Worm (Caenorhabditis elegans): ENCODE data around the gene gtf-2H1.
A peak's percentile ranks its signal among the peaks of the same experiment; 100 is the strongest.

Gene gtf-2H1

DNA sequence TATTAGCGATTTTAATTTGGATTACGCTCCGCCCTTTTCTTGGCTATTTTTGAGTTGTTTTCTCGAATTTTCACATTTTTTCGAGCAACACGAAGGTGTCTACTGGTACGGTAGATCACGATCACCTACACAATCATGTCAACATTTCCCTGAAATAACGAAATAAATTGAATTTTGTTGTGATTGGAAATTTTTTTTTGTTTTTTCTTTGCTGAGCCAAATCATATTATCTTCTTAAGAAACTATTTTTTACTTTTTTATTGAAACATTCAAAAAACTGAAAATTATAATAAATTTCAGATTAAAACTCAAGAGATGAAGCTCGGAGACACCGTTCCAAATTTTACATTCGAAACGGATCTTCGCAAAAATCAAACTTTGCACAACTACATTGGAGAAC, 13.3 kb downstream of the gtf-2H1 start, which contains the start of gene prdx-6:
Gene prdx-6, plus strand, starts transcription at position 301 of the 400 bp plus-strand sequence.
- TF ChIP-seq ets-4 (tag; optimal IDR thresholded peaks at IDR 0.05) (no peak), T23F11.4 (GFP tag; optimal IDR thresholded peaks at IDR 0.05) (no peak), ama-1 (optimal IDR thresholded peaks at IDR 0.05) (no peak), ceh-14 (tag; optimal IDR thresholded peaks at IDR 0.05) (no peak), syd-9 (tag; optimal IDR thresholded peaks at IDR 0.05) (no peak), sox-4 (tag; optimal IDR thresholded peaks at IDR 0.05) (no peak), unc-55 (GFP tag; optimal IDR thresholded peaks at IDR 0.05) (no peak), ceh-45 (GFP tag; IDR thresholded peaks at IDR 0.05) (no peak), K09A11.1 (tag; optimal IDR thresholded peaks at IDR 0.05; ENCODE audit: insufficient read depth) (no peak), ceh-6 (GFP tag; optimal IDR thresholded peaks at IDR 0.05) (no peak), F13H6.1 (tag; optimal IDR thresholded peaks at IDR 0.05) (no peak)

DNA sequence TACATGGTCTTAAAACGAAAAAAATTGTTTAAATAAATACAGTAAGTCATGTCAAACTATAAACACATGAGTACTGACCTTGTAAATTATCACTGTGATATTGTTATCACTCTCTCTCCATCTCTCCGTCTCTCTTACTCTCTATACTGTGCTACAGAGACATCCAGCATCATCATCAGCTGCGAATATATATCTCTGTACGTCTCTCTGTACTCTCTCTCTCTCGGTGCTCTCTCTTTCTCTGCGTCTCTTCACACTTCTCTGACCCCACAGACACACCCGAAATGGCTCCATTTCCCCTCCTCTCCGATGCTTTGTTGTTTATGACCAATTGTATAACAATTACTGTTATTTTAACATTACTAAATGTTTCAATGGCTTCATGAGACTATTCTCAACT, 21.0 kb downstream of the gtf-2H1 start:
- TF ChIP-seq K02D7.2 (tag; optimal IDR thresholded peaks at IDR 0.05) (no peak), T23F11.4 (GFP tag; optimal IDR thresholded peaks at IDR 0.05) (no peak), fax-1 (tag; optimal IDR thresholded peaks at IDR 0.05) (no peak), tbx-2 (tag; optimal IDR thresholded peaks at IDR 0.05) (peak; percentile 62), C08G9.2 (tag; optimal IDR thresholded peaks at IDR 0.05) (no peak), odd-2 (tag; optimal IDR thresholded peaks at IDR 0.05) (no peak), fkh-6 (tag; optimal IDR thresholded peaks at IDR 0.05) (no peak), Y22D7AL.16 (tag; optimal IDR thresholded peaks at IDR 0.05) (no peak), lim-6 (tag; optimal IDR thresholded peaks at IDR 0.05) (no peak), ceh-22 (tag; optimal IDR thresholded peaks at IDR 0.05) (no peak), ceh-2 (tag; optimal IDR thresholded peaks at IDR 0.05) (no peak), ceh-9 (tag; optimal IDR thresholded peaks at IDR 0.05) (no peak), madf-2 (tag; optimal IDR thresholded peaks at IDR 0.05) (no peak), pqm-1 (tag; optimal IDR thresholded peaks at IDR 0.05) (no peak), rnt-1 (tag; optimal IDR thresholded peaks at IDR 0.05) (no peak), npax-4 (tag; optimal IDR thresholded peaks at IDR 0.05) (no peak), elt-4 (tag; optimal IDR thresholded peaks at IDR 0.05) (no peak), elt-2 (tag; optimal IDR thresholded peaks at IDR 0.05) (peak; percentile 67), ceh-31 (tag; optimal IDR thresholded peaks at IDR 0.05) (peak; percentile 33), hlh-13 (GFP tag; optimal IDR thresholded peaks at IDR 0.05) (no peak), ztf-16 (tag; optimal IDR thresholded peaks at IDR 0.05) (no peak), unc-55 (GFP tag; optimal IDR thresholded peaks at IDR 0.05) (peak; percentile 66), hlh-15 (tag; optimal IDR thresholded peaks at IDR 0.05) (no peak), ceh-18 (tag; optimal IDR thresholded peaks at IDR 0.05) (no peak), K09A11.1 (tag; optimal IDR thresholded peaks at IDR 0.05; ENCODE audit: insufficient read depth) (no peak), unc-42 (tag; optimal IDR thresholded peaks at IDR 0.05) (peak; percentile 44), pha-4 (tag; optimal IDR thresholded peaks at IDR 0.05) (no peak), ceh-45 (GFP tag; IDR thresholded peaks at IDR 0.05) (no peak), hlh-8 (tag; optimal IDR thresholded peaks at IDR 0.05) (no peak), dve-1 (tag; optimal IDR thresholded peaks at IDR 0.05) (no peak), syd-9 (tag; optimal IDR thresholded peaks at IDR 0.05) (peak; percentile 3), ttx-3 (tag; optimal IDR thresholded peaks at IDR 0.05) (no peak), unc-3 (GFP tag; conservative IDR thresholded peaks at IDR 0.05) (no peak), unc-3 (tag; optimal IDR thresholded peaks at IDR 0.05) (no peak), ahr-1 (tag; optimal IDR thresholded peaks at IDR 0.05) (no peak), eyg-1 (tag; optimal IDR thresholded peaks at IDR 0.05) (no peak), ceh-6 (GFP tag; optimal IDR thresholded peaks at IDR 0.05) (no peak), lin-11 (tag; optimal IDR thresholded peaks at IDR 0.05) (no peak), nfya-1 (tag; optimal IDR thresholded peaks at IDR 0.05) (peak; percentile 46), dmd-4 (tag; optimal IDR thresholded peaks at IDR 0.05; ENCODE audit: borderline replicate concordance) (no peak), pat-9 (tag; optimal IDR thresholded peaks at IDR 0.05) (no peak), tbx-7 (tag; optimal IDR thresholded peaks at IDR 0.05) (no peak), ceh-19 (GFP tag; optimal IDR thresholded peaks at IDR 0.05) (no peak), ceh-30 (tag; optimal IDR thresholded peaks at IDR 0.05) (no peak), pax-1 (tag; optimal IDR thresholded peaks at IDR 0.05) (no peak), pha-2 (tag; optimal IDR thresholded peaks at IDR 0.05) (no peak), hlh-30 (tag; optimal IDR thresholded peaks at IDR 0.05; ENCODE audit: insufficient read depth) (no peak)

All from whole organism, late embryonic.